Worm (Caenorhabditis elegans) whole organism, late embryonic: Measurements from ENCODE around the gene F35F10.7.
A peak's percentile ranks its signal among the peaks of the same experiment; 100 is the strongest.

Source experiments
- K09A11.1 ChIP-seq: sonication (generic microtip); optimal IDR thresholded peaks from 2 replicates; lab custom pipeline; 2017; ENCODE audit warnings: antibody characterized with exemption, mild to moderate bottlenecking, missing genetic modification characterization, missing compliant biosample characterization; ENCODE audit not compliant: insufficient read depth
- ceh-14 ChIP-seq: sonication (generic microtip); optimal IDR thresholded peaks from 2 replicates; lab custom pipeline; 2016; ENCODE audit warnings: missing genotype, missing genetic modification characterization, missing compliant biosample characterization
- ceh-19 ChIP-seq: fragments of 200-800 bp; sonication (Bioruptor generic); optimal IDR thresholded peaks from 2 replicates; lab custom pipeline; 2018; ENCODE audit warnings: mild to moderate bottlenecking, missing genetic modification characterization, missing compliant biosample characterization
- ceh-2 ChIP-seq: sonication (generic microtip); optimal IDR thresholded peaks from 2 replicates; lab custom pipeline; 2016; ENCODE audit warnings: missing genotype, missing genetic modification characterization, missing compliant biosample characterization
- ceh-22 ChIP-seq: sonication (generic microtip); optimal IDR thresholded peaks from 2 replicates; lab custom pipeline; 2017; ENCODE audit warnings: missing biosample characterization, missing genetic modification characterization
- ceh-24 ChIP-seq: sonication (generic microtip); optimal IDR thresholded peaks from 2 replicates; lab custom pipeline; 2016; ENCODE audit warnings: mild to moderate bottlenecking, missing genetic modification characterization, missing compliant biosample characterization
- dmd-4 ChIP-seq: sonication (generic microtip); optimal IDR thresholded peaks from 2 replicates; lab custom pipeline; 2016; ENCODE audit warnings: borderline replicate concordance, missing genetic modification characterization, missing compliant biosample characterization
- dve-1 ChIP-seq: sonication (generic microtip); optimal IDR thresholded peaks from 2 replicates; lab custom pipeline; 2017; ENCODE audit warnings: antibody characterized with exemption, mild to moderate bottlenecking, missing genetic modification characterization, missing compliant biosample characterization
- elt-2 ChIP-seq: sonication (generic microtip); optimal IDR thresholded peaks from 2 replicates; lab custom pipeline; 2016; ENCODE audit warnings: missing genetic modification reagents, missing genetic modification characterization, missing compliant biosample characterization
- elt-4 ChIP-seq: sonication (generic microtip); optimal IDR thresholded peaks from 2 replicates; lab custom pipeline; 2016; ENCODE audit warnings: missing genetic modification characterization, missing compliant biosample characterization
- ets-4 ChIP-seq: sonication (generic microtip); optimal IDR thresholded peaks from 2 replicates; lab custom pipeline; 2016; ENCODE audit warnings: missing genetic modification characterization, missing compliant biosample characterization
- fax-1 ChIP-seq: sonication (generic microtip); optimal IDR thresholded peaks from 2 replicates; lab custom pipeline; 2016; ENCODE audit warnings: missing genotype, missing genetic modification characterization, missing compliant biosample characterization
- fkh-10 ChIP-seq: fragments of 150-350 bp; optimal IDR thresholded peaks from 2 replicates; lab custom pipeline; 2014; ENCODE audit warnings: missing biosample characterization, missing genetic modification reagents, missing genetic modification characterization
- fkh-6 ChIP-seq: sonication (generic microtip); optimal IDR thresholded peaks from 2 replicates; lab custom pipeline; 2016; ENCODE audit warnings: missing genetic modification characterization, missing compliant biosample characterization
- gmeb-2 ChIP-seq: sonication (generic microtip); optimal IDR thresholded peaks from 2 replicates; lab custom pipeline; 2016; ENCODE audit warnings: missing genetic modification characterization, inconsistent platforms, missing compliant biosample characterization
- hlh-13 ChIP-seq: fragments of 200-800 bp; sonication (Bioruptor generic); optimal IDR thresholded peaks from 2 replicates; lab custom pipeline; 2018; ENCODE audit warnings: mild to moderate bottlenecking, missing genetic modification characterization, missing compliant biosample characterization
- madf-2 ChIP-seq: sonication (generic microtip); optimal IDR thresholded peaks from 2 replicates; lab custom pipeline; 2017; ENCODE audit warnings: missing genetic modification characterization, missing compliant biosample characterization
- nfya-1 ChIP-seq: sonication (generic microtip); optimal IDR thresholded peaks from 2 replicates; lab custom pipeline; 2017; ENCODE audit warnings: missing genetic modification characterization, mild to moderate bottlenecking, missing compliant biosample characterization, antibody characterized with exemption, moderate library complexity
- nhr-11 ChIP-seq: fragments of 150-350 bp; optimal IDR thresholded peaks from 2 replicates; lab custom pipeline; 2014; ENCODE audit warnings: missing biosample characterization, missing genetic modification characterization
- npax-4 ChIP-seq: sonication (generic microtip); optimal IDR thresholded peaks from 2 replicates; lab custom pipeline; 2016; ENCODE audit warnings: missing genetic modification characterization, missing compliant biosample characterization
- pag-3 ChIP-seq: sonication (generic microtip); optimal IDR thresholded peaks from 2 replicates; lab custom pipeline; 2016; ENCODE audit warnings: missing compliant biosample characterization, missing genetic modification characterization, borderline replicate concordance
- pat-9 ChIP-seq: fragments of 200-800 bp; sonication (Bioruptor generic); optimal IDR thresholded peaks from 2 replicates; lab custom pipeline; 2018; ENCODE audit warnings: mild to moderate bottlenecking, missing genetic modification characterization, moderate library complexity, missing compliant biosample characterization
- pax-1 ChIP-seq: fragments of 150-350 bp; optimal IDR thresholded peaks from 2 replicates; lab custom pipeline; 2014; ENCODE audit warnings: missing biosample characterization, missing genetic modification characterization
- pqm-1 ChIP-seq: sonication (generic microtip); optimal IDR thresholded peaks from 2 replicates; lab custom pipeline; 2016; ENCODE audit warnings: missing genetic modification characterization, missing compliant biosample characterization
- ref-2 ChIP-seq: sonication (generic microtip); optimal IDR thresholded peaks from 2 replicates; lab custom pipeline; 2016; ENCODE audit warnings: missing genetic modification characterization, missing compliant biosample characterization
- rnt-1 ChIP-seq: sonication (generic microtip); optimal IDR thresholded peaks from 2 replicates; lab custom pipeline; 2016; ENCODE audit warnings: missing genetic modification characterization, missing compliant biosample characterization
- sox-4 ChIP-seq: sonication (generic microtip); optimal IDR thresholded peaks from 2 replicates; lab custom pipeline; 2017; ENCODE audit warnings: mild to moderate bottlenecking, missing genetic modification characterization, inconsistent platforms, missing compliant biosample characterization
- tbx-7 ChIP-seq: sonication (generic microtip); optimal IDR thresholded peaks from 2 replicates; lab custom pipeline; 2016; ENCODE audit warnings: missing genotype, missing genetic modification characterization, missing compliant biosample characterization
- unc-42 ChIP-seq: sonication (generic microtip); optimal IDR thresholded peaks from 2 replicates; lab custom pipeline; 2016; ENCODE audit warnings: missing genotype, missing genetic modification characterization, missing compliant biosample characterization
- unc-55 ChIP-seq: sonication (generic microtip); optimal IDR thresholded peaks from 2 replicates; lab custom pipeline; 2017; ENCODE audit warnings: missing biosample characterization, missing genetic modification reagents, missing genetic modification characterization
- zip-5 ChIP-seq: sonication (generic microtip); optimal IDR thresholded peaks from 2 replicates; lab custom pipeline; 2016; ENCODE audit warnings: missing genetic modification characterization, missing compliant biosample characterization
- ztf-16 ChIP-seq: sonication (generic microtip); optimal IDR thresholded peaks from 2 replicates; lab custom pipeline; 2017; ENCODE audit warnings: missing genetic modification characterization, missing compliant biosample characterization

Gene F35F10.7

DNA sequence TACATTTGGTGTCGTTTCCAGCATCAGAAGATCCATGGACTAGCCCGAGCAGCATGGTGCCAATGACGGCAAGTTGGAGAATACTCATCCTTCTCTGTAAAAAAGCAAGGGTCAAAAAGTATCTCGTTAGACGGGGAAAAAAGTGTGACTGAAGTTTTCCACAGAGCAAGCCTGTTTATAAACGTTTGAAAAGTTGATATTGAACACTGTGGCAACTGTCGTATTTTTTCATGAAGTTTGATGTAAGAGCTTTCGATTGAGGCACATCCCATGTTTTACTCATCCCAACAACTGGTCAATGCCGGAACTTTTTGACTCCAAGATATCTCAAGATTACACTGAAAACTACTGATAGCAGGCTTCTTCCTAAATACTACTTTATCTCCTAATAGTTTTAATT lies 31.7 kb upstream of the F35F10.7 start, which contains the start of gene F35F10.13:
F35F10.13 (minus strand) TSS at position 101 of the 400 bp plus-strand sequence.
- TF ChIP-seq fax-1 (tag; lab: Kevin White, UChicago): no peak
- no peak for TF ChIP-seq ets-4
- no peak for TF ChIP-seq fkh-10
- TF ChIP-seq sox-4 (tag; lab: Kevin White, UChicago): no peak
- TF ChIP-seq zip-5 (tag; lab: Kevin White, UChicago): no peak
- no peak for TF ChIP-seq pqm-1 (tag; lab: Kevin White, UChicago)
- no peak for TF ChIP-seq madf-2 (tag; lab: Kevin White, UChicago)
- TF ChIP-seq unc-42 (tag; lab: Kevin White, UChicago): no peak
- no peak for TF ChIP-seq elt-2 (tag; lab: Kevin White, UChicago)
- TF ChIP-seq npax-4 (tag; lab: Kevin White, UChicago): no peak
- TF ChIP-seq ceh-2: no peak
- no peak for TF ChIP-seq ref-2 (tag; lab: Kevin White, UChicago)
- no peak for TF ChIP-seq elt-4 (tag; lab: Kevin White, UChicago)
- no peak for TF ChIP-seq unc-55 (GFP tag; lab: Kevin White, UChicago)
- no peak for TF ChIP-seq rnt-1 (tag; lab: Kevin White, UChicago)
- TF ChIP-seq tbx-7: no peak
- TF ChIP-seq K09A11.1: no peak
- no peak for TF ChIP-seq hlh-13

- TF ChIP-seq pag-3 (tag; lab: Kevin White, UChicago): no peak
- no peak for TF ChIP-seq sox-4 (tag; lab: Kevin White, UChicago)
- TF ChIP-seq madf-2 (tag; lab: Kevin White, UChicago): no peak
- no peak for TF ChIP-seq gmeb-2
- TF ChIP-seq hlh-13: no peak
- TF ChIP-seq, all 69 proteins: peak for 0
These were observed 28.9 kb upstream of the F35F10.7 start, which contains the start of gene F35F10.1 for ce11 chrV:3316108-3316507. TSS of gene F35F10.1 (plus strand) at chrV:3316307.

- TF ChIP-seq pax-1: peak; percentile 8
- no peak for TF ChIP-seq ceh-14 (tag; lab: Kevin White, UChicago)
- TF ChIP-seq pat-9: no peak
- no peak for TF ChIP-seq gmeb-2
- TF ChIP-seq ceh-24 (tag; lab: Kevin White, UChicago): no peak
- no peak for TF ChIP-seq nfya-1 (tag; lab: Kevin White, UChicago)
- no peak for TF ChIP-seq fkh-6 (tag; lab: Kevin White, UChicago)
- TF ChIP-seq elt-4 (tag; lab: Kevin White, UChicago): no peak
These were observed 28.1 kb upstream of the F35F10.7 start, which contains the start of gene arrd-19 for ce11 chrV:3315308-3315707. TSS of gene arrd-19 (minus strand) at chrV:3315516.

ce11 chrV:3312067-3312666 lies 24.9 kb upstream of the F35F10.7 start, which contains the start of gene arrd-18:
TSS of gene arrd-18 (minus strand) at chrV:3312117.
- no peak for TF ChIP-seq zip-5 (tag; lab: Kevin White, UChicago)
- peak; percentile 15 for TF ChIP-seq ceh-14 (tag; lab: Kevin White, UChicago)

DNA sequence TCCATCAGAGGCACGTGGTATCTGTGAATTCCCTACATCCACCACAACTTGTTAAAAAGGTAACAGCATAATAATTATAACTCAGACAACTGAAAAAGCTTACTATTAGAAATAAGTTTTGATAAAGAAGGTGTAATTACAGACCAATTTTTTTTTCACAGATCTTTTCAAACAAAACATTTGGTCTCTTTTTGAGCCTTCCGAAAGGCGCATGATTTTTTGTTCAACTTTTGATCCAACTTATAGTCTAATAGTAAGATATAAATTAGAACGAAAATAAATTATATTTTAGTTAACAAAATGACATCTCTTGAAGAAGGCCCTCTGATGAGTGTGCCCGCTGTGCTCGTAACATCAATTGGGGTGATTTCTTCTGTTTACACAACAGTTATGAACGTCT lies 20.9 kb upstream of the F35F10.7 start, which contains the start of gene srbc-3:
srbc-3 (plus strand) TSS at position 301 of the 400 bp plus-strand sequence.
- no peak for TF ChIP-seq ztf-16 (tag; lab: Kevin White, UChicago)
- TF ChIP-seq ceh-19: no peak
- TF ChIP-seq nfya-1 (tag; lab: Kevin White, UChicago): no peak
- no peak for TF ChIP-seq dve-1
- TF ChIP-seq fkh-6 (tag; lab: Kevin White, UChicago): no peak
- TF ChIP-seq nhr-11: no peak
- TF ChIP-seq ceh-22 (tag; lab: Kevin White, UChicago): no peak
- TF ChIP-seq dmd-4: no peak
- no peak for TF ChIP-seq pat-9
- TF ChIP-seq, all 69 proteins: peak for 0
